Fruit fly (Drosophila melanogaster): ENCODE data around the gene mthl10.

DNA sequence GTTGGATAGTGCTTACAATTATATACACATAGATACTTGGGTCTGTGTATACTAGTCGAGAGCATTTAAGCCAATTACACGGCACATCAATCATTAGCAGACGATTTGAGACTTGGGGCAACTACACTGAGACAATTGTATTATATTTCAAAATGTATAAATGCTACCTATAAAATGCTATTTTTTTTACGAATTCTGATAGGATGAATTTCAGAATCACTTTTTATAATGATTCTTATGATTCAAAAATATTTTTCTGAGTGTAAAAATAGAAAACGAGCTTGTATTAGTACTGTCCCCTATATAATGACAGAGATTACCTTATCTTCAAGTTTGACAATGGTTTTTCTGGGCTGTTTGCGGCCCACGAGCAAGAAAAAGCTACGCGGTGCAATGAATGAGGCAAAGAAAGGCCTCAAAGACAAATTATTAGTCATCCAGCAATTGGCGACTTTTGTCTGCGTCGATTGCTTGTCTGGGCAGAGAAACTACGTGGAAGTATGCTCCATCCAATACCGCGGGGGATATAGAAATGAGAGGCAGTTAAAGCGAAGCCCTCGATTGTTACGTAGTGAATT lies 8.0 kb upstream of the mthl10 start:
- TF ChIP-seq CG6163 (GFP tag; IDR thresholded peaks at IDR 0.05): peak; percentile 66
- no peak for TF ChIP-seq Hr39 (GFP tag; optimal IDR thresholded peaks at IDR 0.05)
